Fruit fly (Drosophila melanogaster) whole organism, wandering third instar larva: Measurements from ENCODE around the gene Cralbp.
A peak's percentile ranks its signal among the peaks of the same experiment; 100 is the strongest.

Experiments
- Abd-B ChIP-seq: fragments of >200 bp; optimal IDR thresholded peaks from 2 replicates; lab custom pipeline; 2017; ENCODE audit warnings: missing biosample characterization, missing genetic modification characterization
- CG32264 ChIP-seq: fragments of 200-800 bp; sonication (Bioruptor generic); optimal IDR thresholded peaks from 2 replicates; lab custom pipeline; 2016; ENCODE audit warnings: missing biosample characterization, missing genetic modification characterization
- CG9705 ChIP-seq: fragments of 200-800 bp; sonication (Bioruptor generic); optimal IDR thresholded peaks from 2 replicates; lab custom pipeline; 2018; ENCODE audit warnings: missing biosample characterization, mild to moderate bottlenecking, missing genetic modification characterization
- CrebA ChIP-seq: fragments of 200-800 bp; sonication (Bioruptor generic); optimal IDR thresholded peaks from 2 replicates; lab custom pipeline; 2016; ENCODE audit warnings: missing biosample characterization, mild to moderate bottlenecking, missing genetic modification characterization, borderline replicate concordance
- Dfd ChIP-seq: fragments of >200 bp; optimal IDR thresholded peaks from 2 replicates; lab custom pipeline; 2017; ENCODE audit warnings: missing biosample characterization, missing genetic modification characterization
- Dif ChIP-seq: fragments of 200-275, 200-300 bp; sonication (Bioruptor generic); optimal IDR thresholded peaks from 2 replicates; lab custom pipeline; 2018; ENCODE audit warnings: missing biosample characterization, missing genetic modification characterization; ENCODE audit not compliant: partially characterized antibody
- GATAd ChIP-seq: sonication (Bioruptor generic); optimal IDR thresholded peaks from 2 replicates; lab custom pipeline; 2016; ENCODE audit warnings: missing biosample characterization, missing genetic modification characterization
- HLH106 ChIP-seq: fragments of 200-800 bp; optimal IDR thresholded peaks from 3 replicates; lab custom pipeline; 2019; ENCODE audit warnings: missing biosample characterization, mild to moderate bottlenecking, missing genetic modification characterization, moderate library complexity
- Hnf4 ChIP-seq: fragments of 200-800 bp; sonication (Bioruptor generic); optimal IDR thresholded peaks from 2 replicates; lab custom pipeline; 2016; ENCODE audit warnings: missing biosample characterization, mild to moderate bottlenecking, missing genetic modification characterization
- Hr83 ChIP-seq: fragments of 200-300 bp; sonication (Bioruptor generic); optimal IDR thresholded peaks from 2 replicates; lab custom pipeline; 2016; ENCODE audit warnings: missing biosample characterization, mild to moderate bottlenecking, missing genetic modification characterization, moderate library complexity; ENCODE audit not compliant: poor library complexity, severe bottlenecking
- Jra ChIP-seq: sonication (Bioruptor generic); optimal IDR thresholded peaks from 2 replicates; lab custom pipeline; 2016; ENCODE audit warnings: missing biosample characterization, missing genetic modification characterization
- N ChIP-seq: fragments of >200 bp; optimal IDR thresholded peaks from 2 replicates; lab custom pipeline; 2018; ENCODE audit warnings: missing biosample characterization, missing external identifiers, missing genetic modification characterization
- OdsH ChIP-seq: fragments of 200-800 bp; sonication (Bioruptor generic); optimal IDR thresholded peaks from 2 replicates; lab custom pipeline; 2016; ENCODE audit warnings: missing biosample characterization, mild to moderate bottlenecking, missing genetic modification characterization
- Rel ChIP-seq, 2 experiments: fragments of 200-800 bp; sonication (Bioruptor generic) in 1 of 2; optimal IDR thresholded peaks; 2 replicates in 1 of 2; 3 replicates in 1 of 2; lab custom pipeline; 2016 to 2019; ENCODE audit warnings: mild to moderate bottlenecking in 2 of 2, missing biosample characterization in 2 of 2, missing genetic modification characterization in 2 of 2, moderate library complexity in 1 of 2
- Sp1 ChIP-seq: fragments of 200-800 bp; sonication (Bioruptor generic); optimal IDR thresholded peaks from 3 replicates; lab custom pipeline; 2019; ENCODE audit warnings: missing biosample characterization, mild to moderate bottlenecking, missing genetic modification characterization, moderate library complexity
- Vsx2 ChIP-seq: fragments of 200-300, 225-300 bp; sonication (Bioruptor generic); optimal IDR thresholded peaks from 2 replicates; lab custom pipeline; 2018; ENCODE audit warnings: missing biosample characterization, missing genetic modification characterization; ENCODE audit not compliant: partially characterized antibody
- brk ChIP-seq: fragments of 200-800 bp; sonication (Bioruptor generic); optimal IDR thresholded peaks from 2 replicates; lab custom pipeline; 2016; ENCODE audit warnings: missing biosample characterization, mild to moderate bottlenecking, missing genetic modification characterization
- ey ChIP-seq: fragments of 200-800 bp; sonication (Bioruptor generic); optimal IDR thresholded peaks from 2 replicates; lab custom pipeline; 2016; ENCODE audit warnings: missing biosample characterization, missing genetic modification characterization
- foxo ChIP-seq, 2 experiments: fragments of 200-800 bp; sonication (Bioruptor generic); optimal IDR thresholded peaks; 2 replicates in 1 of 2; 3 replicates in 1 of 2; lab custom pipeline; 2016 to 2017; ENCODE audit warnings: missing biosample characterization in 2 of 2, missing genetic modification characterization in 2 of 2
- fru ChIP-seq: fragments of 200-800 bp; sonication (Bioruptor generic); optimal IDR thresholded peaks from 3 replicates; lab custom pipeline; 2016; ENCODE audit warnings: missing biosample characterization, mild to moderate bottlenecking, missing genetic modification characterization
- h ChIP-seq: fragments of 200-800 bp; sonication (Bioruptor generic); optimal IDR thresholded peaks from 3 replicates; lab custom pipeline; 2016; ENCODE audit warnings: missing biosample characterization, mild to moderate bottlenecking, missing genetic modification characterization
- jim ChIP-seq: fragments of 175-275, 200-325 bp; sonication (Bioruptor generic); optimal IDR thresholded peaks from 2 replicates; lab custom pipeline; 2016; ENCODE audit warnings: missing biosample characterization, mild to moderate bottlenecking, missing genetic modification characterization
- lola ChIP-seq: fragments of >200 bp; optimal IDR thresholded peaks from 2 replicates; lab custom pipeline; 2017; ENCODE audit warnings: missing biosample characterization, missing genetic modification characterization
- pan ChIP-seq: fragments of >200 bp; optimal IDR thresholded peaks from 2 replicates; lab custom pipeline; 2017
- psq ChIP-seq: fragments of 200-800 bp; sonication (Bioruptor generic); optimal IDR thresholded peaks from 3 replicates; lab custom pipeline; 2017; ENCODE audit warnings: missing biosample characterization, mild to moderate bottlenecking, missing genetic modification characterization, moderate library complexity
- rgr ChIP-seq: fragments of 200-800 bp; sonication (Bioruptor generic); optimal IDR thresholded peaks from 3 replicates; lab custom pipeline; 2016; ENCODE audit warnings: missing biosample characterization, mild to moderate bottlenecking, missing genetic modification characterization
- sage ChIP-seq: fragments of 200-800 bp; sonication (Bioruptor generic); optimal IDR thresholded peaks from 2 replicates; lab custom pipeline; 2016; ENCODE audit warnings: missing biosample characterization, mild to moderate bottlenecking, missing genetic modification characterization
- sv ChIP-seq: fragments of 200-800 bp; sonication (Bioruptor generic); optimal IDR thresholded peaks from 3 replicates; lab custom pipeline; 2016; ENCODE audit warnings: missing biosample characterization, missing genetic modification characterization
- tai ChIP-seq: sonication (Bioruptor generic); optimal IDR thresholded peaks from 2 replicates; lab custom pipeline; 2016; ENCODE audit warnings: missing biosample characterization, missing genetic modification characterization
- usp ChIP-seq: fragments of >200 bp; optimal IDR thresholded peaks from 2 replicates; lab custom pipeline; 2017; ENCODE audit warnings: missing biosample characterization, missing genetic modification characterization
- woc ChIP-seq: sonication (Bioruptor generic); optimal IDR thresholded peaks from 2 replicates; lab custom pipeline; 2016; ENCODE audit warnings: missing biosample characterization, mild to moderate bottlenecking, missing genetic modification characterization

Gene Cralbp

DNA sequence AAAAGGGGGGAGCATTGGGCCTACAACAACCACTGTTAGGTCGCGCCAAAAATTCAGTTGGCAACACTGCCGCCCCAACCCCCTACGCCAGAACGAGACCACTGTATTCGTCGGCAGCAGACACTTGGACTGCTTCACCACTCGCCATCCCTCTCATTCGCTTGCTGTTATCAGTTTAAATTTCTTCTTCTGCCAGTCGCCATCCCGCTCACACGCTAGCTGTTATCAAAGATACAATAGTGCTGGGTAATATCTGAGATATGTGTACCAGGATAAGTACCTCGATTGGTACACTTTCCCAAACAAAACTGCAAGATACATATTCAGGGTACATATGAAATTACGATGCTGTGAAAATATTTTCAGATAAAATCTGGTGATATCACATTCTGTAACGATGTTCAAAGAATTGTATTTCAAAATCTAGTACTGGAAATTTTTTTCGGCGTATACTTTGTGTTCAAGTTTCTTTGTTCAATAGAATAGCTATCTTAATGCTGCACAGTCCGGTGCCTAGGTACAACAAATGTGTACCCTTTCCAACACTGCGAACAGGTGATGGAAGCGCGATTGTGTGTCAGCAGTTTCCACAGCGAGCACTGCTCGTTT lies 15.6 kb downstream of the Cralbp start (continued):
- TF ChIP-seq Abd-B (GFP tag; lab: Kevin White, UChicago) (no peak), Hr83 (GFP tag; lab: Kevin White, UChicago) (peak; percentile 59), usp (GFP tag; lab: Kevin White, UChicago) (no peak), HLH106 (tag; lab: Kevin White, UChicago) (peak; percentile 89), sage (GFP tag; lab: Kevin White, UChicago) (no peak), brk (GFP tag; lab: Kevin White, UChicago) (no peak), woc (GFP tag; lab: Kevin White, UChicago) (peak; percentile 95), rgr (GFP tag; lab: Kevin White, UChicago) (peak; percentile 91), Hnf4 (no peak), Jra (peak; percentile 89), Vsx2 (GFP tag; lab: Kevin White, UChicago) (no peak), OdsH (GFP tag; lab: Kevin White, UChicago) (peak; percentile 94), GATAd (GFP tag; lab: Kevin White, UChicago) (peak; percentile 100), tai (GFP tag; lab: Kevin White, UChicago) (no peak), Sp1 (GFP tag; lab: Kevin White, UChicago) (peak; percentile 88), CG32264 (GFP tag; lab: Kevin White, UChicago) (peak; percentile 85), jim (GFP tag; lab: Kevin White, UChicago) (peak; percentile 88)

DNA sequence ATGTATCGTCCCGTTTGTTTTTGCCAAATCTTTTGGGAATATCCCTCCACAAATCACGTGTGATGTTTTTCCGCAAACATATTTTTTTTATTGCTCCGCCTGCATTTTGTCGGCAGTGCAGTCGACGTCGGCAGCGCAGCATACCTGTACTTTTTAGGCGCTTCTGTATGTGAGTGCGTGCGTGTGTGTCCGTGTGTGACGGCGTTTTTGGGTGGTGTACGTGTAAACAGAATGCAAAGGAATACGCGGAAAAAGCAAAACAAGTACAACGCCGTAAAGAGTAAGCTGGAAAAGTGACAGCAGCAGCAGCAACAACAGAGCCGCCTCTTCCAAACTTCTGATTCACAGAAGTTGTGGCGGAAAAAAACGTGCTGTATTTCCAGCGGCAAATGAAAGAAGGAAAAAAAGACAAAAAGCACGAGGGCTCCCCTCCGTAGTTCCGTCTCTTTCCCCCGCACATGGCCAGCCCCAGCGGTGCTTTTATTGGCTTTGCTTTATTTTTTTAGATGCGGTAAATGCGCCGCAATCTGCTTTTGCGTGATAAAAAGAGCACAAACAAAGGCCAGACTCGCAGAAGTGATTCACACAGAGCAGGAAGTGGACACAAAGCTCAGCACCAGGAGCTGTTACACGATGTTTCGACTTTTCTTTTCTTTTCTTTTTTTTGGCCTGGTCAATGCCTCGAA lies 16.3 kb downstream of the Cralbp start:
- TF ChIP-seq Sp1 (GFP tag; lab: Kevin White, UChicago): peak; percentile 60
- TF ChIP-seq psq (GFP tag; lab: Kevin White, UChicago): peak; percentile 95
- TF ChIP-seq jim (GFP tag; lab: Kevin White, UChicago): peak; percentile 41
- TF ChIP-seq Dif (GFP tag; lab: Kevin White, UChicago): peak; percentile 8
- peak; percentile 15 for TF ChIP-seq CG9705
- no peak for TF ChIP-seq Rel (GFP tag; optimal IDR thresholded peaks at IDR 0.05; lab: Kevin White, UChicago)
- peak; percentile 95 for TF ChIP-seq Rel (tag; optimal IDR thresholded peaks at IDR 0.05; lab: Kevin White, UChicago)
- TF ChIP-seq HLH106 (tag; lab: Kevin White, UChicago): peak; percentile 9
- no peak for TF ChIP-seq fru (GFP tag; lab: Kevin White, UChicago)
- TF ChIP-seq ey (GFP tag; lab: Kevin White, UChicago): no peak

DNA sequence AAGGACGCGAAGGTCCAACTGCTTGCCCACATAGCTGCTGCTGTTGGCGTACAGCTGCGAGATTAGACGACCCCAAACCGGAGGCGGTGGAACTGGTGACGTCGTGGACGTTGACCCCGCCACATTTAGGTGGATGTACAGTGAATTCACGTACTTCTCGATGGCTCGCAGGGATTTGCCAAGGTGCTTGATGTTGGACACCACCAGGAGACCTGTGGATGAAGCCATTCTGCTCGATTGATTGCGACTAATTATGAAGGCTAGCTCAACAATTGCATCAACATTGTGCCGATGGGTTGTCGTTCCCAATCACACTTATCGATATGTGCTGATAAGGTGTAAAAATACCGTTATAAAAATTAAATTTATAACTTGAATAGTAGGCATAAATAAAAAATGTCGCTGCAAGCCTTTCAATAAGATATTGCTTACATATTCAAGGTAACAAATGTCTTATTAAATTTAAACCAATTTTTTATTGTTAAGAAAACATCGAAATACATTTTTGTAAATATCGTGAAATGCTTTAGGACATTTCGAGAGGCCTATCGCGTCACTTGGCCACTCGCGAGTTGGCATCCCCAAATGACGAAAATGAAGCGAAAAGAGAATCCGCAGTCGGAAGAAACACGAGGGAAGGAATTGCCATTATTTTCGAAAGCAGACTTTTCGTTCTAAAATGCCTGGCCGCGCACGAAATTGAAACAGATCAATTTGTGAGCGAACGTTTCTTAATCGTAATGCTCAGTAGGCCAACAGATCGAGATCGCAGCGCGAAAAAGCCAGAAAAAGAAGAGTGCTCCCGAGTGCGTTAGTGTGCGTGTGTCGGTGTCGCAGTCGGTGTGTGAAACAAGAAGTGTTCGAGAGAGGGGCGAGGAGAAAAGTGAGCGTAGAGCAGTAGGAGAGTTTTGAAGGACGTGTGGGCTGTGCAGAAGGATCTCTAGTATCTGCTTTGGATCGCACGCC lies 17.7 kb downstream of the Cralbp start, which contains the start of the genes Ppat-Dpck and scny:
Ppat-Dpck (minus strand) TSS at position 263 of the 966 bp plus-strand sequence.
scny (plus strand) TSS at position 471 of the 966 bp plus-strand sequence.
- TF ChIP-seq Dfd (GFP tag; lab: Kevin White, UChicago) (no peak), N (GFP tag; lab: Kevin White, UChicago) (peak; percentile 49), rgr (GFP tag; lab: Kevin White, UChicago) (peak; percentile 35), CrebA (GFP tag; lab: Kevin White, UChicago) (no peak), tai (GFP tag; lab: Kevin White, UChicago) (no peak), jim (GFP tag; lab: Kevin White, UChicago) (no peak), lola (GFP tag; lab: Kevin White, UChicago) (no peak), Rel (GFP tag; optimal IDR thresholded peaks at IDR 0.05; lab: Kevin White, UChicago) (no peak), Rel (tag; optimal IDR thresholded peaks at IDR 0.05; lab: Kevin White, UChicago) (peak; percentile 21), Hr83 (GFP tag; lab: Kevin White, UChicago) (peak; percentile 18), HLH106 (tag; lab: Kevin White, UChicago) (peak; percentile 13), Sp1 (GFP tag; lab: Kevin White, UChicago) (peak; percentile 33), Vsx2 (GFP tag; lab: Kevin White, UChicago) (no peak), usp (GFP tag; lab: Kevin White, UChicago) (no peak), h (GFP tag; lab: Kevin White, UChicago) (peak; percentile 57), pan (lab: Kevin White, UChicago) (no peak), sv (GFP tag; lab: Kevin White, UChicago) (no peak), psq (GFP tag; lab: Kevin White, UChicago) (peak; percentile 99), CG9705 (no peak), OdsH (GFP tag; lab: Kevin White, UChicago) (peak; percentile 1), Jra (peak; percentile 76), foxo (GFP tag; optimal IDR thresholded peaks at IDR 0.05; lab: Kevin White, UChicago) (peak in 1 of 2 experiments; percentile 43)
- TF ChIP-seq, all 38 proteins: peak for 11
